Worm (Caenorhabditis elegans) whole organism, L4/young adult: ENCODE measurements around the gene K11D9.3.

Source experiments
- dao-5 ChIP-seq: sonication (generic microtip); optimal IDR thresholded peaks from 2 replicates; lab custom pipeline; 2016; ENCODE audit warnings: missing genotype, missing genetic modification characterization, moderate library complexity, missing compliant biosample characterization
- him-1 ChIP-seq: sonication (generic microtip); optimal IDR thresholded peaks from 2 replicates; lab custom pipeline; 2016; ENCODE audit warnings: missing genotype, missing genetic modification reagents, missing genetic modification characterization, missing compliant biosample characterization

ce11 chrIII:10763032-10763431 lies 39.0 kb downstream of the K11D9.3 start, which contains the start of gene dpy-28:
- no peak for TF ChIP-seq him-1
- no peak for TF ChIP-seq dao-5 (tag; lab: Kevin White, UChicago)
